Worm (Caenorhabditis elegans): ENCODE results near the gene mel-32.

DNA sequence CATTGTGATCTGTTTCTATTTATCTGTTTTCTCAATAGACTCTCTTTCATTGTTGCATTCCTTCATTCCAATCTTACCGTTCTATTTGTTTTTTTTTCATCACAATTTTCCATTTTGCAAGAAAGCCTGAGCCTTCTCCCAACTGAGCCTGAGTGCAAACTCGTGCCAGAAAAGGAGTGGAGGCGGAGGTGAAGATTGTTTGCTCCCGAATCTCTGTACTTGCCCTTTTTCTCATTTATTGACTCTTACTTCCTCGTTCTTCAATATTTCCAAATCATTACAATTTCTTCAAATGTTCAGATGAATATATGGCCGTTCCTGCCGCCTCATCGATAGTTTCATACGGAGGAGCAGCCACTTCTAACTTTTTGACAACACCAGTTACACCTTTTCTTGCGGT lies 36.0 kb downstream of the mel-32 start, which contains the start of gene let-756:
- TF ChIP-seq skn-1 (tag; optimal IDR thresholded peaks at IDR 0.05): no peak
- no peak for TF ChIP-seq unc-62 (GFP tag; optimal IDR thresholded peaks at IDR 0.05)
- TF ChIP-seq ztf-11 (tag; optimal IDR thresholded peaks at IDR 0.05): no peak
- no peak for TF ChIP-seq nhr-23 (tag; optimal IDR thresholded peaks at IDR 0.05)
- no peak for TF ChIP-seq nhr-237 (tag; optimal IDR thresholded peaks at IDR 0.05)
- no peak for TF ChIP-seq egl-27 (tag; optimal IDR thresholded peaks at IDR 0.05)
- TF ChIP-seq nhr-6 (tag; optimal IDR thresholded peaks at IDR 0.05): no peak
- TF ChIP-seq lin-13 (GFP tag; optimal IDR thresholded peaks at IDR 0.05): no peak
- TF ChIP-seq ZK546.5 (tag; optimal IDR thresholded peaks at IDR 0.05): no peak
- TF ChIP-seq zag-1 (tag; optimal IDR thresholded peaks at IDR 0.05): no peak
- no peak for TF ChIP-seq nhr-11 (tag; optimal IDR thresholded peaks at IDR 0.05)
- TF ChIP-seq alr-1 (tag; optimal IDR thresholded peaks at IDR 0.05): no peak
- no peak for TF ChIP-seq mab-5 (tag; optimal IDR thresholded peaks at IDR 0.05)
- TF ChIP-seq F13H6.1 (tag; optimal IDR thresholded peaks at IDR 0.05): no peak

All from whole organism, L2 larva.